Worm (Caenorhabditis elegans) whole organism, L4 larva: ENCODE measurements around the gene sptl-2.

ENCODE experiments used
- R02D3.7 ChIP-seq: fragments of 150-350 bp; sonication (generic microtip); optimal IDR thresholded peaks from 3 replicates; lab custom pipeline; 2014; ENCODE audit warnings: missing biosample characterization, missing genetic modification characterization
- Y48G9A.11 ChIP-seq: fragments of 200-800 bp; sonication (Bioruptor generic); IDR thresholded peaks from 2 replicates; pipeline ENCODE4 v1.3.6; 2022; ENCODE audit warnings: missing genetic modification reagents, missing genetic modification characterization, missing compliant biosample characterization
- ZK546.5 ChIP-seq, 2 experiments: sonication (generic microtip); optimal IDR thresholded peaks; 2 replicates each; lab custom pipeline; 2017; ENCODE audit warnings: missing biosample characterization in 2 of 2, missing genetic modification characterization in 2 of 2
- aha-1 ChIP-seq: fragments of 150-350 bp; peaks from one replicate; lab custom pipeline; 2014; ENCODE audit warnings: missing biosample characterization, missing genetic modification characterization
- ceh-44 ChIP-seq: fragments of 200-800 bp; sonication (Bioruptor generic); IDR thresholded peaks from 2 replicates; pipeline ENCODE4 v1.3.6; 2022; ENCODE audit warnings: missing genetic modification reagents, missing genetic modification characterization, missing compliant biosample characterization
- ceh-62 ChIP-seq: sonication (generic microtip); optimal IDR thresholded peaks from 2 replicates; lab custom pipeline; 2017; ENCODE audit warnings: missing biosample characterization, missing genetic modification characterization
- ctbp-1 ChIP-seq: fragments of 200-800 bp; sonication (Bioruptor generic); IDR thresholded peaks from 2 replicates; pipeline ENCODE4 v1.3.6; 2022; ENCODE audit warnings: missing genetic modification reagents, missing genetic modification characterization, missing compliant biosample characterization
- dmd-8 ChIP-seq: fragments of 200-800 bp; sonication (Bioruptor generic); IDR thresholded peaks from 2 replicates; pipeline ENCODE4 v1.3.6; 2022; ENCODE audit warnings: missing genetic modification characterization, missing compliant biosample characterization
- dmd-9 ChIP-seq: fragments of 200-800 bp; sonication (Bioruptor generic); IDR thresholded peaks from 2 replicates; pipeline ENCODE4 v1.3.6; 2022; ENCODE audit warnings: missing genetic modification reagents, missing genetic modification characterization, missing compliant biosample characterization
- egl-43 ChIP-seq: fragments of 200-800 bp; sonication (Bioruptor generic); IDR thresholded peaks from 2 replicates; pipeline ENCODE4 v1.3.6; 2022; ENCODE audit warnings: missing genetic modification reagents, missing genetic modification characterization, missing compliant biosample characterization
- hif-1 ChIP-seq, 2 experiments: sonication (generic microtip); optimal IDR thresholded peaks; 2 replicates each; lab custom pipeline; 2016 to 2017; ENCODE audit warnings: missing compliant biosample characterization in 2 of 2, missing genetic modification characterization in 2 of 2, missing genetic modification reagents in 2 of 2, missing genotype in 2 of 2, mild to moderate bottlenecking in 1 of 2
- hlh-11 ChIP-seq: fragments of 200-800 bp; sonication (Bioruptor generic); optimal IDR thresholded peaks from 2 replicates; lab custom pipeline; 2018; ENCODE audit warnings: mild to moderate bottlenecking, missing genetic modification characterization, missing compliant biosample characterization
- lim-7 ChIP-seq: fragments of 200-800 bp; sonication (Bioruptor generic); IDR thresholded peaks from 2 replicates; pipeline ENCODE4 v1.3.6; 2022; ENCODE audit warnings: missing genetic modification characterization, missing compliant biosample characterization
- lin-1 ChIP-seq: fragments of 200-800 bp; sonication (Bioruptor generic); IDR thresholded peaks from 2 replicates; pipeline ENCODE4 v1.3.6; 2022; ENCODE audit warnings: missing genetic modification reagents, missing genetic modification characterization, missing compliant biosample characterization
- lir-3 ChIP-seq: sonication (generic microtip); optimal IDR thresholded peaks from 2 replicates; lab custom pipeline; 2016; ENCODE audit warnings: mild to moderate bottlenecking, missing genetic modification characterization, missing compliant biosample characterization
- madf-9 ChIP-seq: fragments of 200-800 bp; sonication (Bioruptor generic); conservative IDR thresholded peaks from 2 replicates; pipeline ENCODE4 v1.3.6; 2022; ENCODE audit warnings: missing genetic modification reagents, missing genetic modification characterization, missing compliant biosample characterization
- mes-2 ChIP-seq: sonication (generic microtip); optimal IDR thresholded peaks from 2 replicates; lab custom pipeline; 2016; ENCODE audit warnings: missing genotype, mild to moderate bottlenecking, missing genetic modification characterization, missing compliant biosample characterization; ENCODE audit not compliant: poor library complexity, severe bottlenecking
- nhr-11 ChIP-seq: fragments of 150-350 bp; optimal IDR thresholded peaks from 2 replicates; lab custom pipeline; 2014; ENCODE audit warnings: missing biosample characterization, missing genetic modification characterization
- nhr-28 ChIP-seq: fragments of 150-350 bp; optimal IDR thresholded peaks from 2 replicates; lab custom pipeline; 2014; ENCODE audit warnings: missing biosample characterization, missing genetic modification characterization
- nhr-41 ChIP-seq: fragments of 200-800 bp; sonication (Bioruptor generic); IDR thresholded peaks from 2 replicates; pipeline ENCODE4 v1.3.6; 2022; ENCODE audit warnings: missing genetic modification reagents, missing genetic modification characterization, missing compliant biosample characterization
- nhr-76 ChIP-seq: fragments of 150-350 bp; optimal IDR thresholded peaks from 2 replicates; lab custom pipeline; 2014; ENCODE audit warnings: missing biosample characterization, missing genetic modification characterization
- pqm-1 ChIP-seq: sonication (generic microtip); optimal IDR thresholded peaks from 2 replicates; lab custom pipeline; 2017; ENCODE audit warnings: missing biosample characterization, missing genetic modification characterization
- sdz-12 ChIP-seq: fragments of 200-800 bp; sonication (Bioruptor generic); optimal IDR thresholded peaks from 2 replicates; lab custom pipeline; 2018; ENCODE audit warnings: mild to moderate bottlenecking, missing genetic modification characterization, missing compliant biosample characterization
- set-16 ChIP-seq: fragments of 200-800 bp; sonication (Bioruptor generic); IDR thresholded peaks from 2 replicates; pipeline ENCODE4 v1.3.6; 2022; ENCODE audit warnings: missing genetic modification reagents, missing genetic modification characterization, missing compliant biosample characterization
- snpc-1.2 ChIP-seq: fragments of 200-800 bp; sonication (Bioruptor generic); IDR thresholded peaks from 2 replicates; pipeline ENCODE4 v1.3.6; 2022; ENCODE audit warnings: missing genetic modification reagents, missing genetic modification characterization, missing compliant biosample characterization
- spr-1 ChIP-seq: sonication (generic microtip); optimal IDR thresholded peaks from 2 replicates; lab custom pipeline; 2016; ENCODE audit warnings: mild to moderate bottlenecking, missing genetic modification characterization, missing compliant biosample characterization
- unc-130 ChIP-seq: sonication (generic microtip); optimal IDR thresholded peaks from 2 replicates; lab custom pipeline; 2016; ENCODE audit warnings: missing genetic modification reagents, missing genetic modification characterization, missing compliant biosample characterization
- unc-62 ChIP-seq, 3 experiments: fragments of 150-350 bp in 1 of 3; sonication (generic microtip); optimal IDR thresholded peaks in 2 of 3; peaks in 1 of 3; 1 replicate in 1 of 3; 2 replicates in 2 of 3; lab custom pipeline; 2014 to 2017; ENCODE audit warnings: missing biosample characterization in 3 of 3, missing genetic modification characterization in 3 of 3, missing genetic modification reagents in 3 of 3, missing genotype in 1 of 3
- vab-7 ChIP-seq: fragments of 200-800 bp; sonication (Bioruptor generic); IDR thresholded peaks from 2 replicates; pipeline ENCODE4 v1.3.6; 2022; ENCODE audit warnings: missing genetic modification reagents, missing genetic modification characterization, missing compliant biosample characterization
- zag-1 ChIP-seq: fragments of 150-350 bp; optimal IDR thresholded peaks from 2 replicates; lab custom pipeline; 2014; ENCODE audit warnings: missing biosample characterization, missing genetic modification characterization
- zfp-3 ChIP-seq: fragments of 200-800 bp; sonication (Bioruptor generic); conservative IDR thresholded peaks from 2 replicates; pipeline ENCODE4 v1.3.6; 2022; ENCODE audit warnings: missing genetic modification reagents, missing genetic modification characterization, missing compliant biosample characterization
- zip-11 ChIP-seq: fragments of 200-800 bp; sonication (Bioruptor generic); IDR thresholded peaks from 2 replicates; pipeline ENCODE4 v1.3.6; 2022; ENCODE audit warnings: missing genetic modification characterization, missing compliant biosample characterization
- ztf-11 ChIP-seq: fragments of 150-350 bp; optimal IDR thresholded peaks from 2 replicates; lab custom pipeline; 2014; ENCODE audit warnings: missing biosample characterization, missing genetic modification characterization

sptl-2 gene

ce11 chrV:8041336-8041868, 24.4 kb downstream of the sptl-2 start:
- TF ChIP-seq egl-43 (GFP tag; lab: Robert Waterston, UW): no peak
- TF ChIP-seq unc-62 (GFP tag; optimal IDR thresholded peaks at IDR 0.05 in 1 of 2; lab: Kevin White, UChicago): peak in 1 of 2 experiments; percentile 94
- TF ChIP-seq unc-62 (tag; optimal IDR thresholded peaks at IDR 0.05; lab: Kevin White, UChicago): no peak

DNA sequence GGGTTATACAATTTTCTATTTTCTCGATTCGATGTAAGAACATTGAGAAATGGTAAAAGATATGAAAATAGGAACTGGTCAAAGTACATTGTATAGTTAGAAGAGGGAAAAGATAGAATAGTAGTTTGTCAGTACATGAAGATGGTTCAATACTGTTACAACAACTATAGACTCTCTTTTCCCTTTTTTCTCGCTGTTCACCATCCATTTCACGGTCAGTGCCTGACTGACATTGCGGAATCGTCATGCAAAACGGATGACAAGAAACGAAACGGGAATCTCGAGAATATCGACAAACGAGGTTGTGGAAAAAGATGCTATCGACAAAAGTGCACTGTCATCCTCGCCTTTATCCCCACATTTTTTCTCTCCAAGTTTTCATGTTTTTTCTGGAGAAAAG, 26.7 kb downstream of the sptl-2 start:
- TF ChIP-seq Y48G9A.11 (GFP tag; lab: Robert Waterston, UW) (no peak), aha-1 (peak; percentile 60), unc-62 (GFP tag; optimal IDR thresholded peaks at IDR 0.05 in 1 of 2; lab: Kevin White, UChicago) (peak in 1 of 2 experiments; percentile 60), unc-62 (tag; optimal IDR thresholded peaks at IDR 0.05; lab: Kevin White, UChicago) (no peak)

DNA sequence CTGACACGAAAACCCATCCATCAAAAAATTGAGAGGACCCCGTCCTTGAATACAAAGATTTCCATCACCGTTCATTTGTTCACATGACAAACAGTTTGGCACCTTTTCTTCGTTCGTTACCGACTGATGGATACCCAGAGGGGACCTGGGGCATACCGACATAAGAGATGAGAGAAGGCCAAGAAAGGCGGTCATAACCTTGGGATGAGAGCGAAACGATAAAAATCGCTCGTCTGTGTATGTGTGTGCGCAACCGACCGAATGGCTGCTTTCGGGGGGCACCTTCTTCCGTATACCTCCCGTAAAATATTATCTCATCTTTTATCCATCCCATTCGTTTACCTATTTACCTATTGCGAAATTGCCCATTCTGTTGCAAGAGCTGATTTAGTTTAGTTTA, 27.9 kb downstream of the sptl-2 start:
- peak; percentile 3 for TF ChIP-seq mes-2 (tag; lab: Kevin White, UChicago)
- no peak for TF ChIP-seq ceh-62
- TF ChIP-seq hlh-11: peak; percentile 5
- no peak for TF ChIP-seq ctbp-1 (GFP tag; lab: Robert Waterston, UW)
- TF ChIP-seq nhr-28: peak; percentile 16
- no peak for TF ChIP-seq vab-7 (GFP tag; lab: Robert Waterston, UW)

- TF ChIP-seq hlh-11: no peak
- TF ChIP-seq zip-11: no peak
- no peak for TF ChIP-seq dmd-9 (GFP tag; lab: Robert Waterston, UW)
- no peak for TF ChIP-seq nhr-41 (GFP tag; lab: Robert Waterston, UW)
- TF ChIP-seq nhr-11: no peak
- no peak for TF ChIP-seq zag-1 (tag; lab: Kevin White, UChicago)
- TF ChIP-seq hif-1 (tag; optimal IDR thresholded peaks at IDR 0.05; lab: Kevin White, UChicago): no peak
- TF ChIP-seq unc-130 (GFP tag; lab: Kevin White, UChicago): no peak
- no peak for TF ChIP-seq aha-1
- no peak for TF ChIP-seq R02D3.7
- TF ChIP-seq spr-1 (tag; lab: Kevin White, UChicago): no peak
- TF ChIP-seq zfp-3 (GFP tag; lab: Robert Waterston, UW): no peak
- no peak for TF ChIP-seq lir-3 (tag; lab: Kevin White, UChicago)
- TF ChIP-seq egl-43 (GFP tag; lab: Robert Waterston, UW): no peak
- no peak for TF ChIP-seq ceh-44 (GFP tag; lab: Robert Waterston, UW)
- no peak for TF ChIP-seq madf-9 (GFP tag; lab: Robert Waterston, UW)
- TF ChIP-seq lim-7 (GFP tag; lab: Robert Waterston, UW): no peak
- TF ChIP-seq nhr-28: no peak
- no peak for TF ChIP-seq ZK546.5 (tag; optimal IDR thresholded peaks at IDR 0.05; lab: Kevin White, UChicago)
Measured at ce11 chrV:8046706-8047105, 29.7 kb downstream of the sptl-2 start, which contains the start of gene ZC513.3. Gene ZC513.3, plus strand, starts transcription at chrV:8047006.

ce11 chrV:8050059-8050677, 33.2 kb downstream of the sptl-2 start:
- TF ChIP-seq set-16 (peak; percentile 96), snpc-1.2 (GFP tag; lab: Robert Waterston, UW) (no peak), aha-1 (peak; percentile 30)

DNA sequence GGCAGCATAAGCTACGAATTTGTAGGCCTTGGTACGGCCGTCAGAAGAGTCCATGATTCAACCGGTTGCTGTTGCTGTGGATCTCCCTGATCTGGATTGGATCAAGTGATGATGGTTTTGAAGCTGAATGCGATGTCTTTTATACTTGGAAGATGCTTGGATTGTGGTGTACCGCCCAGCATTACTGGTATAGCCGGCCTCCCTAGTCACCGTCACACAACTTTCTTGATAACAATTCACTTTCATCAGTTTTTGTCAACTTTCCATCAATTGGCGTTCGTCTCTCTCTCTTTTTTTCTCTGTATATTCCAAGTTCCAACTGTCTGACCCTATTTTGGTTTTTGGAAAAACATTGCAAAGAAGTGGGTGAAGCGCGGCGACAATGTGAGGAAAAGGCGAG, 33.8 kb downstream of the sptl-2 start, which contains the start of gene col-43:
TSS of gene col-43 (minus strand) at position 101 of the 400 bp plus-strand sequence.
- TF ChIP-seq nhr-76 (tag; lab: Kevin White, UChicago): no peak
- TF ChIP-seq lim-7 (GFP tag; lab: Robert Waterston, UW): no peak
- no peak for TF ChIP-seq pqm-1 (tag; lab: Kevin White, UChicago)
- no peak for TF ChIP-seq spr-1 (tag; lab: Kevin White, UChicago)
- no peak for TF ChIP-seq zag-1 (tag; lab: Kevin White, UChicago)
- TF ChIP-seq R02D3.7: no peak
- no peak for TF ChIP-seq hif-1 (tag; optimal IDR thresholded peaks at IDR 0.05; lab: Kevin White, UChicago)
- TF ChIP-seq ztf-11 (tag; lab: Kevin White, UChicago): no peak
- TF ChIP-seq sdz-12 (GFP tag; lab: Kevin White, UChicago): no peak
- no peak for TF ChIP-seq dmd-8 (GFP tag; lab: Robert Waterston, UW)
- no peak for TF ChIP-seq lin-1
